Fruit fly (Drosophila melanogaster) Kc167 (cell line): ENCODE results near the gene Dad.

Experiments used
- Myc ChIP-seq: fragments of >200 bp; optimal IDR thresholded peaks from 2 replicates; lab custom pipeline; 2017; ENCODE audit warnings: missing external identifiers
- Sin3A ChIP-seq: fragments of >200 bp; optimal IDR thresholded peaks from 2 replicates; lab custom pipeline; 2018; ENCODE audit warnings: missing external identifiers
- h ChIP-seq: fragments of >200 bp; optimal IDR thresholded peaks from 3 replicates; lab custom pipeline; 2018; ENCODE audit warnings: missing external identifiers
- insv ChIP-seq: fragments of >200 bp; optimal IDR thresholded peaks from 3 replicates; lab custom pipeline; 2018; ENCODE audit warnings: missing external identifiers
- psq ChIP-seq: fragments of >200 bp; optimal IDR thresholded peaks from 2 replicates; lab custom pipeline; 2017; ENCODE audit warnings: missing external identifiers
- ttk ChIP-seq: sonication (Bioruptor generic); optimal IDR thresholded peaks from 2 replicates; lab custom pipeline; 2017; ENCODE audit warnings: missing external identifiers

DNA sequence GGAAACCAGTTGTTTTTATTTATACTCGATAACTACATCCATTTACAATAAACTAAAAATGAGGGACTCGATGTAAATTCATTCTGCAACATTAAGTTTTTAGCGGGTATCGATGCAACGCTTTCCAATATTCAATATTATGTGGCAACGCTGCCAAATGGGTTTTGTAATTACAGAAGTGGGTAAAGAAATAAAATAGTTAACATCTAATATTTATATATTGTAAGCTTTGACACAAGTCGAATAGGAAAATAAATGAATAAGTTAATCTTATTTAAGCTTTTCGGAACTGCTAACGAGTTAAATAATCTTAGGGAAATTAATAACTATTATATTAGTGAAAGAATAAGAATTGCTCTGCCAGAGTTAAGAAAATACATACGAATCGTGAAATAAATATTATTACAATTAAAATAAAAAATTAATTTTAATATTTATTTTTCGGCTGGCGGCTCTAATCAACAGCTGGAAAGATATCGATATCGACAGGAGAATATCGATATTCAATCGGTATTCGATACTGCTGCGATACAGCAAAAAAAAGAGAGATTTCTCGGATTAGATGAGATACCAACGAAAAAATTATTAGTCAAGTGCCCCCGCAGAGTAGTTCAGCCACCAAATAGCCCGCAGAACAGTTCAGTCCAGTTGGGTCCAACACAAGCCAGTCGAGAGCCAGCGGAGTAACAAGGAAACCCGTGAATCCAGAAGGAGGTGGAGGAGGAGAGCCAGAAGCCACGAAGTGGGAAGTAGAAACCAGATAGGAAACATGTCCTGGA lies 31.4 kb downstream of the Dad start, which contains the start of gene GckIII:
- TF ChIP-seq psq (no peak), insv (lab: Kevin White, UChicago) (no peak), Sin3A (lab: Kevin White, UChicago) (no peak), Myc (lab: Kevin White, UChicago) (no peak), h (no peak), ttk (lab: Kevin White, UChicago) (no peak)
